Fruit fly (Drosophila melanogaster): Measurements from ENCODE around the gene CG11841.
A peak's percentile ranks its signal among the peaks of the same experiment; 100 is the strongest.

dm6 chr3R:29033909-29034629, 16.8 kb upstream of the CG11841 start, which contains the start of the genes beta4GalNAcTB and Cpsf100:
- peak; percentile 56 for TF ChIP-seq CG10267 (tag; optimal IDR thresholded peaks at IDR 0.05)
- TF ChIP-seq maf-S (GFP tag; optimal IDR thresholded peaks at IDR 0.05): peak; percentile 29
- no peak for TF ChIP-seq Neu2 (GFP tag; optimal IDR thresholded peaks at IDR 0.05; ENCODE audit: borderline replicate concordance)
- TF ChIP-seq CG12744 (GFP tag; optimal IDR thresholded peaks at IDR 0.05): peak; percentile 40
- TF ChIP-seq CG18619 (GFP tag; optimal IDR thresholded peaks at IDR 0.05): peak; percentile 77
- no peak for TF ChIP-seq bigmax (GFP tag; optimal IDR thresholded peaks at IDR 0.05)
- TF ChIP-seq CG30403 (GFP tag; optimal IDR thresholded peaks at IDR 0.05): peak; percentile 92
